Fruit fly (Drosophila melanogaster) whole organism, embryonic: ENCODE measurements around the gene CG18557.

Experiments
- ATbp ChIP-seq: fragments of 200-800 bp; sonication (Bioruptor generic); optimal IDR thresholded peaks from 2 replicates; lab custom pipeline; 2017; ENCODE audit warnings: missing biosample characterization, mild to moderate bottlenecking, missing genetic modification characterization, missing genetic modification reagents
- B-H2 ChIP-seq: fragments of 200-800 bp; sonication (Bioruptor generic); optimal IDR thresholded peaks from 2 replicates; lab custom pipeline; 2018; ENCODE audit warnings: missing biosample characterization, mild to moderate bottlenecking, missing genetic modification characterization
- CG10147 ChIP-seq: fragments of 200-800 bp; sonication (Bioruptor generic); optimal IDR thresholded peaks from 2 replicates; lab custom pipeline; 2019; ENCODE audit warnings: missing biosample characterization, mild to moderate bottlenecking, missing genetic modification characterization, moderate library complexity
- CG11504 ChIP-seq: fragments of 200-800 bp; sonication (Bioruptor generic); optimal IDR thresholded peaks from 3 replicates; lab custom pipeline; 2019; ENCODE audit warnings: missing biosample characterization, mild to moderate bottlenecking, missing genetic modification characterization, moderate library complexity
- CG11560 ChIP-seq: fragments of 200-800 bp; sonication (Bioruptor generic); IDR thresholded peaks from 3 replicates; pipeline ENCODE4 v1.3.6; 2022; ENCODE audit warnings: missing biosample characterization, missing genetic modification characterization
- CG11695 ChIP-seq: fragments of 200-800 bp; sonication (Bioruptor generic); IDR thresholded peaks from 3 replicates; pipeline ENCODE4 v1.3.6; 2022; ENCODE audit warnings: missing biosample characterization, missing genetic modification characterization
- CG12071 ChIP-seq: fragments of 200-800 bp; sonication (Bioruptor generic); optimal IDR thresholded peaks from 3 replicates; lab custom pipeline; 2018; ENCODE audit warnings: missing biosample characterization, mild to moderate bottlenecking, missing genetic modification characterization
- CG12155 ChIP-seq: fragments of 200-800 bp; sonication (Bioruptor generic); optimal IDR thresholded peaks from 3 replicates; lab custom pipeline; 2016; ENCODE audit warnings: missing biosample characterization, missing genetic modification characterization
- CG13624 ChIP-seq: fragments of 200-800 bp; sonication (Bioruptor generic); optimal IDR thresholded peaks from 2 replicates; lab custom pipeline; 2016; ENCODE audit warnings: missing biosample characterization, missing genetic modification characterization
- CG18619 ChIP-seq: fragments of 200-800 bp; sonication (Bioruptor generic); optimal IDR thresholded peaks from 3 replicates; lab custom pipeline; 2017; ENCODE audit warnings: missing biosample characterization, mild to moderate bottlenecking, missing genetic modification characterization
- CG2199 ChIP-seq: fragments of 200-800 bp; sonication (Bioruptor generic); IDR thresholded peaks from 3 replicates; pipeline ENCODE4 v1.3.6; 2022; ENCODE audit warnings: missing biosample characterization, missing genetic modification characterization
- CG30431 ChIP-seq: fragments of 200-800 bp; sonication (Bioruptor generic); optimal IDR thresholded peaks from 2 replicates; lab custom pipeline; 2017; ENCODE audit warnings: missing biosample characterization, missing genetic modification characterization
- CG34376 ChIP-seq: fragments of 200-800 bp; sonication (Bioruptor generic); optimal IDR thresholded peaks from 2 replicates; lab custom pipeline; 2018; ENCODE audit warnings: missing biosample characterization, mild to moderate bottlenecking, missing genetic modification characterization
- CG4282 ChIP-seq: fragments of 200-800 bp; sonication (Bioruptor generic); optimal IDR thresholded peaks from 2 replicates; lab custom pipeline; 2016; ENCODE audit warnings: missing biosample characterization, missing genetic modification characterization
- CG4404 ChIP-seq: fragments of 200-800 bp; sonication (Bioruptor generic); IDR thresholded peaks from 2 replicates; pipeline ENCODE4 v1.3.6; 2022; ENCODE audit warnings: missing biosample characterization, missing genetic modification characterization
- CG5180 ChIP-seq: fragments of 200-800 bp; sonication (Bioruptor generic); optimal IDR thresholded peaks from 3 replicates; lab custom pipeline; 2017; ENCODE audit warnings: missing biosample characterization, missing genetic modification characterization, mild to moderate bottlenecking, moderate library complexity, missing genetic modification reagents
- CG8281 ChIP-seq: fragments of 200-800 bp; sonication (Bioruptor generic); optimal IDR thresholded peaks from 2 replicates; lab custom pipeline; 2018; ENCODE audit warnings: missing biosample characterization, mild to moderate bottlenecking, missing genetic modification characterization, moderate library complexity
- CG8924 ChIP-seq: fragments of 200-800 bp; optimal IDR thresholded peaks from 3 replicates; lab custom pipeline; 2019; ENCODE audit warnings: missing biosample characterization, mild to moderate bottlenecking, missing genetic modification characterization, moderate library complexity
- CG9797 ChIP-seq: fragments of 200-800 bp; sonication (Bioruptor generic); optimal IDR thresholded peaks from 3 replicates; lab custom pipeline; 2018; ENCODE audit warnings: missing biosample characterization, mild to moderate bottlenecking, missing genetic modification characterization
- Camta ChIP-seq: fragments of 200-800 bp; sonication (Bioruptor generic); optimal IDR thresholded peaks from 2 replicates; lab custom pipeline; 2016; ENCODE audit warnings: missing biosample characterization, missing genetic modification characterization
- Deaf1 ChIP-seq: fragments of 200-800 bp; optimal IDR thresholded peaks from 3 replicates; lab custom pipeline; 2019; ENCODE audit warnings: missing biosample characterization, mild to moderate bottlenecking, missing genetic modification characterization, moderate library complexity
- GATAe ChIP-seq: fragments of 200-800 bp; sonication (Bioruptor generic); conservative IDR thresholded peaks from 2 replicates; pipeline ENCODE4 v1.3.6; 2022; ENCODE audit warnings: missing biosample characterization, missing genetic modification characterization
- Gug ChIP-seq: fragments of 200-800 bp; sonication (Bioruptor generic); IDR thresholded peaks from 4 replicates; pipeline ENCODE4 v1.3.6; 2022; ENCODE audit warnings: missing biosample characterization, missing genetic modification characterization
- H15 ChIP-seq: fragments of 200-800 bp; sonication (Bioruptor generic); IDR thresholded peaks from 3 replicates; pipeline ENCODE4 v1.3.6; 2022; ENCODE audit warnings: missing biosample characterization, missing genetic modification characterization
- Jarid2 ChIP-seq: fragments of 200-800 bp; sonication (Bioruptor generic); optimal IDR thresholded peaks from 3 replicates; lab custom pipeline; 2017; ENCODE audit warnings: mild to moderate bottlenecking, missing biosample characterization, missing genetic modification reagents, missing genetic modification characterization
- Kr ChIP-seq: fragments of 200-800 bp; sonication (Bioruptor generic); optimal IDR thresholded peaks from 2 replicates; lab custom pipeline; 2017; ENCODE audit warnings: missing biosample characterization, mild to moderate bottlenecking, missing genetic modification characterization
- Mes4 ChIP-seq: fragments of 200-800 bp; sonication (Bioruptor generic); optimal IDR thresholded peaks from 2 replicates; lab custom pipeline; 2016; ENCODE audit warnings: missing biosample characterization, missing genetic modification characterization
- NC2α ChIP-seq: fragments of 200-800 bp; sonication (Bioruptor generic); optimal IDR thresholded peaks from 2 replicates; lab custom pipeline; 2016; ENCODE audit warnings: missing biosample characterization, missing genetic modification characterization
- Neu2 ChIP-seq: fragments of 200-800 bp; sonication (Bioruptor generic); optimal IDR thresholded peaks from 3 replicates; lab custom pipeline; 2016; ENCODE audit warnings: missing biosample characterization, missing genetic modification characterization, borderline replicate concordance
- Sin3A ChIP-seq: fragments of >200 bp; optimal IDR thresholded peaks from 2 replicates; lab custom pipeline; 2018
- Sry-β ChIP-seq: fragments of 200-800 bp; sonication (Bioruptor generic); optimal IDR thresholded peaks from 2 replicates; lab custom pipeline; 2018; ENCODE audit warnings: missing biosample characterization, mild to moderate bottlenecking, missing genetic modification characterization, moderate library complexity
- Xbp1 ChIP-seq: fragments of 200-800 bp; sonication (Bioruptor generic); optimal IDR thresholded peaks from 3 replicates; lab custom pipeline; 2016; ENCODE audit warnings: missing biosample characterization, mild to moderate bottlenecking, missing genetic modification characterization
- Xrp1 ChIP-seq: fragments of 200-800 bp; sonication (Bioruptor generic); IDR thresholded peaks from 2 replicates; pipeline ENCODE4 v1.3.6; 2022; ENCODE audit warnings: missing biosample characterization, missing genetic modification characterization
- ato ChIP-seq: fragments of 200-800 bp; sonication (Bioruptor generic); IDR thresholded peaks from 2 replicates; pipeline ENCODE4 v1.3.6; 2022; ENCODE audit warnings: missing biosample characterization, missing genetic modification characterization; ENCODE audit not compliant: partially characterized antibody
- cas ChIP-seq: fragments of 200-800 bp; sonication (Bioruptor generic); IDR thresholded peaks from 2 replicates; pipeline ENCODE4 v1.3.6; 2022; ENCODE audit warnings: missing biosample characterization, missing genetic modification characterization
- caup ChIP-seq: fragments of 200-800 bp; sonication (Bioruptor generic); optimal IDR thresholded peaks from 3 replicates; lab custom pipeline; 2017; ENCODE audit warnings: missing biosample characterization, mild to moderate bottlenecking, missing genetic modification characterization, moderate library complexity; ENCODE audit not compliant: severe bottlenecking
- chinmo ChIP-seq: fragments of 200-800 bp; sonication (Bioruptor generic); IDR thresholded peaks from 4 replicates; pipeline ENCODE4 v1.3.6; 2022; ENCODE audit warnings: missing biosample characterization, missing genetic modification characterization; ENCODE audit not compliant: partially characterized antibody
- gcm2 ChIP-seq: fragments of 200-800 bp; sonication (Bioruptor generic); optimal IDR thresholded peaks from 2 replicates; lab custom pipeline; 2016; ENCODE audit warnings: missing biosample characterization, missing genetic modification characterization
- her ChIP-seq: fragments of 200-800 bp; sonication (Bioruptor generic); optimal IDR thresholded peaks from 2 replicates; lab custom pipeline; 2016; ENCODE audit warnings: missing biosample characterization, missing genetic modification characterization
- lola ChIP-seq, 3 experiments: fragments of >200 bp in 2 of 3; fragments of 200-800 bp in 1 of 3; sonication (Bioruptor generic) in 1 of 3; optimal IDR thresholded peaks; 2 replicates each; lab custom pipeline; 2017 to 2019; ENCODE audit warnings: missing biosample characterization in 3 of 3, missing genetic modification characterization in 3 of 3, mild to moderate bottlenecking in 1 of 3, moderate library complexity in 1 of 3
- luna ChIP-seq: fragments of 200-800 bp; sonication (Bioruptor generic); optimal IDR thresholded peaks from 2 replicates; lab custom pipeline; 2016; ENCODE audit warnings: missing biosample characterization, missing genetic modification characterization
- nerfin-2 ChIP-seq: fragments of 200-800 bp; sonication (Bioruptor generic); IDR thresholded peaks from 2 replicates; pipeline ENCODE4 v1.3.6; 2022; ENCODE audit warnings: missing biosample characterization, missing genetic modification characterization; ENCODE audit not compliant: partially characterized antibody
- pfk ChIP-seq: fragments of 200-800 bp; sonication (Bioruptor generic); optimal IDR thresholded peaks from 2 replicates; lab custom pipeline; 2018; ENCODE audit warnings: missing biosample characterization, mild to moderate bottlenecking, missing genetic modification characterization, moderate library complexity
- pum ChIP-seq: fragments of 200-800 bp; sonication (Bioruptor generic); optimal IDR thresholded peaks from 2 replicates; lab custom pipeline; 2016; ENCODE audit warnings: missing biosample characterization, missing genetic modification characterization
- row ChIP-seq: fragments of 200-800 bp; sonication (Bioruptor generic); IDR thresholded peaks from 3 replicates; pipeline ENCODE4 v1.3.6; 2022; ENCODE audit warnings: missing biosample characterization, missing genetic modification characterization
- sens ChIP-seq: fragments of 200-800 bp; sonication (Bioruptor generic); peaks from one replicate; lab custom pipeline; 2016; ENCODE audit warnings: missing biosample characterization, missing genetic modification characterization
- slbo ChIP-seq: fragments of 200-800 bp; sonication (Bioruptor generic); IDR thresholded peaks from 2 replicates; pipeline ENCODE4 v1.3.6; 2022; ENCODE audit warnings: missing biosample characterization, missing genetic modification characterization
- ssp ChIP-seq: fragments of 200-800 bp; sonication (Bioruptor generic); IDR thresholded peaks from 2 replicates; pipeline ENCODE4 v1.3.6; 2022; ENCODE audit warnings: missing biosample characterization, missing genetic modification characterization
- stc ChIP-seq: fragments of 200-800 bp; sonication (Bioruptor generic); IDR thresholded peaks from 2 replicates; pipeline ENCODE4 v1.3.6; 2022; ENCODE audit warnings: missing biosample characterization, missing genetic modification characterization
- zfh2 ChIP-seq: fragments of 200-800 bp; sonication (Bioruptor generic); optimal IDR thresholded peaks from 2 replicates; lab custom pipeline; 2016; ENCODE audit warnings: missing biosample characterization, missing genetic modification characterization

Gene CG18557

DNA sequence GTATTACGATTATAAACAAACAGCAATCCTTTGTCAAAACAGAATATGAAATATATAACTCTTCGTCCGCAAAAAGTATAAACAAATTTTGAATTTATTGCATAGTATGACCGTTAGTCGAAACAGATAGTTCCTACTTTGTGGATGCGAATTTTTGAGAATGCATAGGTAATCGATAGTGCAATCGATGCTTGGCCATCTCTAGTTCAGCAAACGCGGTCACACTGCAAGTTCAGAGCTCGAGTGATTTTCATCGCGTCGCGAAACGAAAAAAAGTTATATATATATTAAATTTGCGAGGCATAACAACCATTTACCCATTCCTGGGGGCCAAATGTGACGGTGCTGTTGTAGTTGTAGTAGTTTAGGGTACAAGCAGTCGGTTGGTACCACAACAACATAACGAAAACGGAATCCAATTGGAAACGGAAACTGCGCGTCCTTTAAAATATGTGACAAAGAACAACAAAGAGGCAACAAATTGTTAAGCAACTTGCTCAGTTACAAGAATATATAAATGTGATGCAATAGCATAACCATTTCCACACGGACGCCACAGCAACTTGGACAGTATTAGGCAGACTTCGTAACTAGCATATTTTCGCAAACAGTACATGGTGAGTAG lies 11.5 kb upstream of the CG18557 start, which contains the start of gene CG2991 (continued):
- TF ChIP-seq Deaf1 (tag; lab: Kevin White, UChicago): peak; percentile 19
- peak; percentile 24 for TF ChIP-seq gcm2
- TF ChIP-seq CG10147 (GFP tag; lab: Kevin White, UChicago): peak; percentile 36
- TF ChIP-seq ATbp: no peak
- TF ChIP-seq row: peak; percentile 60; the same call in 2 of the 3 replicates
- peak; percentile 28 for TF ChIP-seq Xbp1
- peak; percentile 77 for TF ChIP-seq CG8924 (tag; lab: Kevin White, UChicago)
- TF ChIP-seq zfh2: peak; percentile 3
- TF ChIP-seq stc (GFP tag; lab: Robert Waterston, UW): no peak
- TF ChIP-seq slbo (GFP tag; lab: Robert Waterston, UW): no peak
- peak; percentile 2 for TF ChIP-seq Sry-β (GFP tag; lab: Kevin White, UChicago)
- TF ChIP-seq pum (GFP tag; lab: Kevin White, UChicago): no peak
- TF ChIP-seq Sin3A: peak; percentile 39
- TF ChIP-seq Kr (GFP tag; lab: Kevin White, UChicago): no peak
- TF ChIP-seq CG11504 (tag; lab: Kevin White, UChicago): peak; percentile 43
- no peak for TF ChIP-seq NC2α
- TF ChIP-seq CG8281 (tag; lab: Kevin White, UChicago): no peak
- TF ChIP-seq chinmo: peak; percentile 90; the same call in 3 of the 4 replicates
- no peak for TF ChIP-seq Gug (GFP tag; lab: Robert Waterston, UW)
- peak; percentile 52 for TF ChIP-seq Jarid2 (GFP tag; lab: Kevin White, UChicago)
- TF ChIP-seq cas (GFP tag; lab: Robert Waterston, UW): no peak
- 0 out of 3 replicates have a peak, but pooled peaks have one; percentile 40 for TF ChIP-seq CG2199 (GFP tag; lab: Robert Waterston, UW)
- peak; percentile 98 for TF ChIP-seq CG9797 (GFP tag; lab: Kevin White, UChicago)
- peak; percentile 64 for TF ChIP-seq B-H2 (GFP tag; lab: Kevin White, UChicago)
- no peak for TF ChIP-seq Mes4 (GFP tag; lab: Kevin White, UChicago)
- TF ChIP-seq sens (GFP tag; lab: Kevin White, UChicago): peak; percentile 82
- TF ChIP-seq pfk (GFP tag; lab: Kevin White, UChicago): no peak
- no peak for TF ChIP-seq Camta
- TF ChIP-seq her (GFP tag; lab: Kevin White, UChicago): peak; percentile 99
- TF ChIP-seq CG30431 (GFP tag; lab: Kevin White, UChicago): no peak
- no peak for TF ChIP-seq luna
- 0 out of 2 replicates have a peak, but pooled peaks have one; percentile 33 for TF ChIP-seq nerfin-2 (GFP tag; lab: Robert Waterston, UW)
- no peak for TF ChIP-seq CG4282 (GFP tag; lab: Kevin White, UChicago)
- peak; percentile 80 for TF ChIP-seq ato (GFP tag; lab: Robert Waterston, UW)
- TF ChIP-seq CG11560: no peak
- TF ChIP-seq CG5180 (GFP tag; lab: Kevin White, UChicago): peak; percentile 18
- TF ChIP-seq ssp (GFP tag; lab: Robert Waterston, UW): peak; percentile 65
- peak; percentile 56 for TF ChIP-seq caup
- peak; percentile 31 for TF ChIP-seq CG13624 (GFP tag; lab: Kevin White, UChicago)
- TF ChIP-seq lola (GFP tag; optimal IDR thresholded peaks at IDR 0.05; lab: Kevin White, UChicago): no peak
- peak; percentile 20 for TF ChIP-seq CG34376
- no peak for TF ChIP-seq GATAe (GFP tag; lab: Robert Waterston, UW)
- TF ChIP-seq CG18619: no peak
- no peak for TF ChIP-seq CG12071 (GFP tag; lab: Kevin White, UChicago)
- peak; percentile 20 for TF ChIP-seq CG12155 (GFP tag; lab: Kevin White, UChicago)
- no peak for TF ChIP-seq Xrp1 (GFP tag; lab: Robert Waterston, UW)
- no peak for TF ChIP-seq CG11695 (GFP tag; lab: Robert Waterston, UW)
- no peak for TF ChIP-seq Neu2 (GFP tag; lab: Kevin White, UChicago)
- TF ChIP-seq H15 (GFP tag; lab: Robert Waterston, UW): no peak
- TF ChIP-seq CG4404 (GFP tag; lab: Robert Waterston, UW): no peak
